Fruit fly (Drosophila melanogaster) whole organism, embryonic: Measurements from ENCODE around the gene Adar.

Experiments used
- CG11504 ChIP-seq: fragments of 200-800 bp; sonication (Bioruptor generic); optimal IDR thresholded peaks from 3 replicates; lab custom pipeline; 2019; ENCODE audit warnings: missing biosample characterization, mild to moderate bottlenecking, missing genetic modification characterization, moderate library complexity
- CG17912 ChIP-seq: fragments of 200-800 bp; sonication (Bioruptor generic); optimal IDR thresholded peaks from 2 replicates; lab custom pipeline; 2018; ENCODE audit warnings: missing biosample characterization, mild to moderate bottlenecking, missing genetic modification characterization
- CG31365 ChIP-seq: fragments of 200-800 bp; sonication (Bioruptor generic); optimal IDR thresholded peaks from 2 replicates; lab custom pipeline; 2018; ENCODE audit warnings: missing biosample characterization, mild to moderate bottlenecking, missing genetic modification characterization
- dimm ChIP-seq: fragments of 200-800 bp; sonication (Bioruptor generic); IDR thresholded peaks from 2 replicates; pipeline ENCODE4 v1.3.6; 2022; ENCODE audit warnings: missing biosample characterization, missing genetic modification characterization
- gcm ChIP-seq: fragments of 200-800 bp; sonication (Bioruptor generic); optimal IDR thresholded peaks from 2 replicates; lab custom pipeline; 2019; ENCODE audit warnings: missing biosample characterization, mild to moderate bottlenecking, missing genetic modification characterization, moderate library complexity
- yki ChIP-seq: fragments of >200 bp; optimal IDR thresholded peaks from 3 replicates; lab custom pipeline; 2018

DNA sequence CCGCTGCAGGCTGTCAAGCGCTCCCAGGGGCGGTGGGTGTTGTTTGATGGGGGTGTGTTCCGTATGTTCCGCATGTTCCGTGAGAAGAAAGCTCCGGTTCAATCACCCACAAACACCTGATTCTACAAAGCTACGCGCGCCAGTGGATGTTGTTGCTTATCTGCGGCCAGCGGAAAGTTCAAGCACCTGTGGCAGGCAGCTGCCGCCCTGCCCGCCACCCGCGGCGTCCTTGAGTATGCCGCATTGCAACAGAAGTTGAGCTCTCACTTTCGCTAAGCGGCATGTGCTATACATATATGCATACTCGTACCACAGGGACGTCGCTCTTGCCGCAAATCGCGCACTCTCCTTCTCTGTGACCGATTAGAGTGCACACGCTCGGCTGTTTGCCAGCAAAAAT, 54.6 kb downstream of the Adar start:
- no peak for TF ChIP-seq CG17912
- no peak for TF ChIP-seq yki
- no peak for TF ChIP-seq CG11504
- no peak for TF ChIP-seq gcm (GFP tag; lab: Kevin White, UChicago)
- TF ChIP-seq dimm (GFP tag; lab: Robert Waterston, UW): no peak
- TF ChIP-seq CG31365: no peak
